Fruit fly (Drosophila melanogaster) whole organism, prepupa: Measurements from ENCODE around the gene ZnT86D.

Experiments used
- CG15336 ChIP-seq: fragments of 200-800 bp; sonication (Bioruptor generic); IDR thresholded peaks from 2 replicates; pipeline ENCODE4 v1.3.6; 2022; ENCODE audit warnings: missing biosample characterization, missing genetic modification characterization
- CG3919 ChIP-seq: fragments of 200-800 bp; sonication (Bioruptor generic); optimal IDR thresholded peaks from 3 replicates; lab custom pipeline; 2016; ENCODE audit warnings: missing biosample characterization, missing genetic modification characterization
- CG9139 ChIP-seq: fragments of 200-800 bp; sonication (Bioruptor generic); optimal IDR thresholded peaks from 3 replicates; lab custom pipeline; 2017; ENCODE audit warnings: missing biosample characterization, mild to moderate bottlenecking, missing genetic modification characterization
- Eip93F ChIP-seq: fragments of 200-800 bp; sonication (Bioruptor generic); optimal IDR thresholded peaks from 2 replicates; lab custom pipeline; 2016; ENCODE audit warnings: missing biosample characterization, mild to moderate bottlenecking, missing genetic modification characterization
- Smox ChIP-seq: fragments of 200-800 bp; sonication (Bioruptor generic); optimal IDR thresholded peaks from 3 replicates; lab custom pipeline; 2016; ENCODE audit warnings: missing biosample characterization, missing genetic modification characterization
- Sox102F ChIP-seq: fragments of 200-800 bp; sonication (Bioruptor generic); optimal IDR thresholded peaks from 2 replicates; lab custom pipeline; 2016; ENCODE audit warnings: missing biosample characterization, mild to moderate bottlenecking, missing genetic modification characterization
- dac ChIP-seq: fragments of 200-800 bp; sonication (Bioruptor generic); optimal IDR thresholded peaks from 2 replicates; lab custom pipeline; 2017; ENCODE audit warnings: missing biosample characterization, mild to moderate bottlenecking, missing genetic modification characterization
- svp ChIP-seq: fragments of 200-800 bp; sonication (Bioruptor generic); peaks from one replicate; lab custom pipeline; 2016; ENCODE audit warnings: missing biosample characterization, missing genetic modification characterization

- TF ChIP-seq CG15336 (GFP tag; lab: Robert Waterston, UW) (no peak), CG3919 (GFP tag; lab: Kevin White, UChicago) (no peak), CG9139 (GFP tag; lab: Kevin White, UChicago) (no peak), Eip93F (GFP tag; lab: Kevin White, UChicago) (no peak), Smox (GFP tag; lab: Kevin White, UChicago) (no peak), svp (GFP tag; lab: Kevin White, UChicago) (no peak), dac (GFP tag; lab: Kevin White, UChicago) (no peak), Sox102F (no peak)
These were observed 46.3 kb downstream of the ZnT86D start, which contains the start of gene Ugt35E2 for dm6 chr3R:11167931-11168465.
